Comparison of ENCODE assay signal across 1 fruit fly cellular context in the genomic region with DNA sequence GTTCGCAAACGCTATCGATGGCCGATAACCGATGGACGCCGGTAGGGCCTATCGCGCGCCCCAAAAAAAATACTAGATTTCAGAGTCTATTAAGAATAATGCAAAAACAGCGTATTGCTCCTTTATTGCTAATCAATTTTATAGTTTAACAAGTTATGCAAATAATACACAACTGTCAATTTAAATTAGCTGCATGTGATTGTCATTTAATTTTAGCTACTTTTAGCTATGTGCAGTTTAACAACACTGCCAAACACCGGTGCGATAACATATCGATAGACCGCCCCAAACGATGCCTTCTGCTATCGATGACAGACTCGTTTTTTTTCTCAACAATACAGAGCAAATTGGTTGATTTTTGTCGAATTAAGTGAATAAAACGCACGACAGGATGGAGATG.
TF ChIP-seq lines count a peak whose summit lies in the region.

A gene (minus strand): TSS at position 21 of the 400 bp plus-strand sequence.
A gene (plus strand): TSS at position 280 of the 400 bp plus-strand sequence.

TF ChIP-seq in whole organism, embryonic, 481 proteins besides CTCF, POLR2A, EP300 and RAD21 (continued from another document):
- peak; percentile 35 for TF ChIP-seq vfl (GFP tag; optimal IDR thresholded peaks at IDR 0.05; lab: Kevin White, UChicago)
- no peak for TF ChIP-seq D19A (tag; optimal IDR thresholded peaks at IDR 0.05; lab: Kevin White, UChicago)
- peak; percentile 30 for TF ChIP-seq tin (GFP tag; optimal IDR thresholded peaks at IDR 0.05; lab: Kevin White, UChicago)
- no peak for TF ChIP-seq insv (GFP tag; optimal IDR thresholded peaks at IDR 0.05; lab: Kevin White, UChicago)
- TF ChIP-seq CG12219 (GFP tag; optimal IDR thresholded peaks at IDR 0.05; lab: Kevin White, UChicago), result no peak
- TF ChIP-seq ap (GFP tag; IDR thresholded peaks at IDR 0.05; lab: Robert Waterston, UW), result no peak
- TF ChIP-seq Oli (tag; optimal IDR thresholded peaks at IDR 0.05; lab: Kevin White, UChicago), result no peak
- peak; percentile 26 for TF ChIP-seq luna (GFP tag; optimal IDR thresholded peaks at IDR 0.05; lab: Kevin White, UChicago)
- no peak for TF ChIP-seq nau (GFP tag; optimal IDR thresholded peaks at IDR 0.05; lab: Kevin White, UChicago)
- TF ChIP-seq CG4282 (GFP tag; optimal IDR thresholded peaks at IDR 0.05; lab: Kevin White, UChicago), result peak; percentile 8
- no peak for TF ChIP-seq ase (GFP tag; IDR thresholded peaks at IDR 0.05; lab: Robert Waterston, UW)
- no peak for TF ChIP-seq ash1 (GFP tag; optimal IDR thresholded peaks at IDR 0.05; lab: Kevin White, UChicago)
- peak; percentile 54 for TF ChIP-seq HmgD (GFP tag; optimal IDR thresholded peaks at IDR 0.05; lab: Kevin White, UChicago)
- TF ChIP-seq CG6813 (GFP tag; optimal IDR thresholded peaks at IDR 0.05; lab: Kevin White, UChicago), result no peak
- TF ChIP-seq sob (GFP tag; IDR thresholded peaks at IDR 0.05; lab: Robert Waterston, UW), result peak; percentile 45
- TF ChIP-seq cwo (GFP tag; optimal IDR thresholded peaks at IDR 0.05; lab: Kevin White, UChicago), result no peak
- no peak for TF ChIP-seq CG7372 (GFP tag; IDR thresholded peaks at IDR 0.05; lab: Robert Waterston, UW)
- peak; percentile 92 for TF ChIP-seq Dll (GFP tag; IDR thresholded peaks at IDR 0.05; lab: Robert Waterston, UW; ENCODE audit: partially characterized antibody)
- TF ChIP-seq CG11247 (GFP tag; IDR thresholded peaks at IDR 0.05; lab: Robert Waterston, UW), result no peak
- peak; percentile 1 for TF ChIP-seq kay (GFP tag; optimal IDR thresholded peaks at IDR 0.05; lab: Kevin White, UChicago)
- peak; percentile 32; the same call in 1 of the 2 replicates for TF ChIP-seq CG9215 (GFP tag; IDR thresholded peaks at IDR 0.05; lab: Robert Waterston, UW)
- no peak for TF ChIP-seq Tbp (GFP tag; optimal IDR thresholded peaks at IDR 0.05; lab: Kevin White, UChicago)
- no peak for TF ChIP-seq ken (GFP tag; IDR thresholded peaks at IDR 0.05; lab: Robert Waterston, UW)
- no peak for TF ChIP-seq Lpt (GFP tag; optimal IDR thresholded peaks at IDR 0.05; lab: Kevin White, UChicago)
- peak; percentile 25 for TF ChIP-seq CG10979 (tag; optimal IDR thresholded peaks at IDR 0.05; lab: Kevin White, UChicago)
- TF ChIP-seq Nf-YB (GFP tag; optimal IDR thresholded peaks at IDR 0.05; lab: Kevin White, UChicago), result no peak
- no peak for TF ChIP-seq pros (GFP tag; optimal IDR thresholded peaks at IDR 0.05; lab: Kevin White, UChicago)
- no peak for TF ChIP-seq CG1832 (GFP tag; optimal IDR thresholded peaks at IDR 0.05; lab: Kevin White, UChicago)
- no peak for TF ChIP-seq CG13296 (GFP tag; optimal IDR thresholded peaks at IDR 0.05; lab: Kevin White, UChicago)
- peak; percentile 65; the same call in 2 of the 3 replicates for TF ChIP-seq zfh1 (GFP tag; IDR thresholded peaks at IDR 0.05; lab: Robert Waterston, UW)
- TF ChIP-seq CG4360 (GFP tag; IDR thresholded peaks at IDR 0.05; lab: Robert Waterston, UW), result no peak
- TF ChIP-seq Ets97D (GFP tag; optimal IDR thresholded peaks at IDR 0.05; lab: Kevin White, UChicago), result peak; percentile 69
- TF ChIP-seq CG32532 (GFP tag; IDR thresholded peaks at IDR 0.05; lab: Robert Waterston, UW), result peak; percentile 38; the same call in 1 of the 2 replicates
- peak; percentile 3 for TF ChIP-seq CG17359 (tag; optimal IDR thresholded peaks at IDR 0.05; lab: Kevin White, UChicago)
- TF ChIP-seq kah (GFP tag; optimal IDR thresholded peaks at IDR 0.05; lab: Kevin White, UChicago), result no peak
- TF ChIP-seq eyg (GFP tag; optimal IDR thresholded peaks at IDR 0.05; lab: Kevin White, UChicago), result no peak
- no peak for TF ChIP-seq Optix (GFP tag; IDR thresholded peaks at IDR 0.05; lab: Robert Waterston, UW)
- TF ChIP-seq mirr (GFP tag; optimal IDR thresholded peaks at IDR 0.05; lab: Kevin White, UChicago), result no peak
